Worm (Caenorhabditis elegans) whole organism, late embryonic: Measurements from ENCODE around the gene C49H3.3.

Source experiments
- C38D4.7 ChIP-seq: fragments of 200-800 bp; sonication (Bioruptor generic); optimal IDR thresholded peaks from 2 replicates; lab custom pipeline; 2018; ENCODE audit warnings: mild to moderate bottlenecking, missing genetic modification characterization, moderate library complexity, missing compliant biosample characterization
- ahr-1 ChIP-seq: sonication (generic microtip); optimal IDR thresholded peaks from 2 replicates; lab custom pipeline; 2016; ENCODE audit warnings: missing genetic modification characterization, missing compliant biosample characterization
- ama-1 ChIP-seq: fragments of 150-350 bp; optimal IDR thresholded peaks from 2 replicates; lab custom pipeline; 2014
- ceh-24 ChIP-seq: sonication (generic microtip); optimal IDR thresholded peaks from 2 replicates; lab custom pipeline; 2016; ENCODE audit warnings: mild to moderate bottlenecking, missing genetic modification characterization, missing compliant biosample characterization
- ceh-30 ChIP-seq: fragments of 150-350 bp; optimal IDR thresholded peaks from 2 replicates; lab custom pipeline; 2014; ENCODE audit warnings: missing biosample characterization, missing genetic modification characterization
- ceh-34 ChIP-seq: sonication (generic microtip); optimal IDR thresholded peaks from 2 replicates; lab custom pipeline; 2016; ENCODE audit warnings: mild to moderate bottlenecking, missing genetic modification characterization, missing compliant biosample characterization
- ceh-48 ChIP-seq: sonication (generic microtip); optimal IDR thresholded peaks from 2 replicates; lab custom pipeline; 2016; ENCODE audit warnings: missing genetic modification characterization, inconsistent platforms, missing compliant biosample characterization
- dve-1 ChIP-seq: sonication (generic microtip); optimal IDR thresholded peaks from 2 replicates; lab custom pipeline; 2017; ENCODE audit warnings: antibody characterized with exemption, mild to moderate bottlenecking, missing genetic modification characterization, missing compliant biosample characterization
- elt-4 ChIP-seq: sonication (generic microtip); optimal IDR thresholded peaks from 2 replicates; lab custom pipeline; 2016; ENCODE audit warnings: missing genetic modification characterization, missing compliant biosample characterization
- ets-4 ChIP-seq: sonication (generic microtip); optimal IDR thresholded peaks from 2 replicates; lab custom pipeline; 2016; ENCODE audit warnings: missing genetic modification characterization, missing compliant biosample characterization
- eyg-1 ChIP-seq: sonication (generic microtip); optimal IDR thresholded peaks from 2 replicates; lab custom pipeline; 2016; ENCODE audit warnings: missing genotype, missing genetic modification characterization, missing compliant biosample characterization
- fax-1 ChIP-seq: sonication (generic microtip); optimal IDR thresholded peaks from 2 replicates; lab custom pipeline; 2016; ENCODE audit warnings: missing genotype, missing genetic modification characterization, missing compliant biosample characterization
- fkh-6 ChIP-seq: sonication (generic microtip); optimal IDR thresholded peaks from 2 replicates; lab custom pipeline; 2016; ENCODE audit warnings: missing genetic modification characterization, missing compliant biosample characterization
- hlh-13 ChIP-seq: fragments of 200-800 bp; sonication (Bioruptor generic); optimal IDR thresholded peaks from 2 replicates; lab custom pipeline; 2018; ENCODE audit warnings: mild to moderate bottlenecking, missing genetic modification characterization, missing compliant biosample characterization
- hlh-15 ChIP-seq: sonication (generic microtip); optimal IDR thresholded peaks from 2 replicates; lab custom pipeline; 2016; ENCODE audit warnings: missing genetic modification characterization, missing compliant biosample characterization
- hlh-30 ChIP-seq: sonication (generic microtip); optimal IDR thresholded peaks from 2 replicates; lab custom pipeline; 2017; ENCODE audit warnings: antibody characterized with exemption, missing genetic modification characterization, missing compliant biosample characterization; ENCODE audit not compliant: insufficient read depth
- hlh-6 ChIP-seq: sonication (generic microtip); optimal IDR thresholded peaks from 2 replicates; lab custom pipeline; 2016; ENCODE audit warnings: missing genotype, missing genetic modification characterization, missing compliant biosample characterization
- lim-6 ChIP-seq: sonication (generic microtip); optimal IDR thresholded peaks from 2 replicates; lab custom pipeline; 2016; ENCODE audit warnings: missing genetic modification characterization, missing compliant biosample characterization
- lin-11 ChIP-seq: fragments of 200-800 bp; sonication (Bioruptor generic); optimal IDR thresholded peaks from 2 replicates; lab custom pipeline; 2018; ENCODE audit warnings: mild to moderate bottlenecking, missing genetic modification characterization, missing compliant biosample characterization
- nfya-1 ChIP-seq: sonication (generic microtip); optimal IDR thresholded peaks from 2 replicates; lab custom pipeline; 2017; ENCODE audit warnings: missing genetic modification characterization, mild to moderate bottlenecking, missing compliant biosample characterization, antibody characterized with exemption, moderate library complexity
- nhr-11 ChIP-seq: fragments of 150-350 bp; optimal IDR thresholded peaks from 2 replicates; lab custom pipeline; 2014; ENCODE audit warnings: missing biosample characterization, missing genetic modification characterization
- odd-2 ChIP-seq: sonication (generic microtip); optimal IDR thresholded peaks from 2 replicates; lab custom pipeline; 2017; ENCODE audit warnings: antibody characterized with exemption, mild to moderate bottlenecking, missing genetic modification characterization, missing compliant biosample characterization
- pax-1 ChIP-seq: fragments of 150-350 bp; optimal IDR thresholded peaks from 2 replicates; lab custom pipeline; 2014; ENCODE audit warnings: missing biosample characterization, missing genetic modification characterization
- pha-2 ChIP-seq: sonication (generic microtip); optimal IDR thresholded peaks from 2 replicates; lab custom pipeline; 2017; ENCODE audit warnings: mild to moderate bottlenecking, missing genetic modification characterization, missing compliant biosample characterization
- pqm-1 ChIP-seq: sonication (generic microtip); optimal IDR thresholded peaks from 2 replicates; lab custom pipeline; 2016; ENCODE audit warnings: missing genetic modification characterization, missing compliant biosample characterization
- sdc-2 ChIP-seq: sonication (generic microtip); optimal IDR thresholded peaks from 2 replicates; lab custom pipeline; 2016; ENCODE audit warnings: missing genotype, missing genetic modification characterization, missing compliant biosample characterization
- sox-4 ChIP-seq: sonication (generic microtip); optimal IDR thresholded peaks from 2 replicates; lab custom pipeline; 2017; ENCODE audit warnings: mild to moderate bottlenecking, missing genetic modification characterization, inconsistent platforms, missing compliant biosample characterization
- tbx-2 ChIP-seq: sonication (generic microtip); optimal IDR thresholded peaks from 2 replicates; lab custom pipeline; 2016; ENCODE audit warnings: missing genetic modification characterization, missing compliant biosample characterization
- tbx-7 ChIP-seq: sonication (generic microtip); optimal IDR thresholded peaks from 2 replicates; lab custom pipeline; 2016; ENCODE audit warnings: missing genotype, missing genetic modification characterization, missing compliant biosample characterization
- ttx-3 ChIP-seq: sonication (generic microtip); optimal IDR thresholded peaks from 2 replicates; lab custom pipeline; 2016; ENCODE audit warnings: missing genetic modification reagents, missing genetic modification characterization, missing compliant biosample characterization
- unc-42 ChIP-seq: sonication (generic microtip); optimal IDR thresholded peaks from 2 replicates; lab custom pipeline; 2016; ENCODE audit warnings: missing genotype, missing genetic modification characterization, missing compliant biosample characterization
- unc-55 ChIP-seq: sonication (generic microtip); optimal IDR thresholded peaks from 2 replicates; lab custom pipeline; 2017; ENCODE audit warnings: missing biosample characterization, missing genetic modification reagents, missing genetic modification characterization
- ztf-16 ChIP-seq: sonication (generic microtip); optimal IDR thresholded peaks from 2 replicates; lab custom pipeline; 2017; ENCODE audit warnings: missing genetic modification characterization, missing compliant biosample characterization

Gene C49H3.3

ce11 chrIV:7920126-7920525 is 4.0 kb upstream of the C49H3.3 start, which contains the start of gene C49H3.16:
TSS of gene C49H3.16 (plus strand) at chrIV:7920426.
- TF ChIP-seq nhr-11 (tag; lab: Kevin White, UChicago) (no peak), eyg-1 (tag; lab: Kevin White, UChicago) (no peak), ceh-30 (no peak), sox-4 (tag; lab: Kevin White, UChicago) (no peak), fkh-6 (no peak)
- TF ChIP-seq, all 69 proteins: peak for 0

ce11 chrIV:7924975-7925828 is 1.1 kb downstream of the C49H3.3 start:
- TF ChIP-seq odd-2 (tag; lab: Kevin White, UChicago) = no peak
- no peak for TF ChIP-seq pax-1
- no peak for TF ChIP-seq tbx-2 (tag; lab: Kevin White, UChicago)
- no peak for TF ChIP-seq tbx-7 (tag; lab: Kevin White, UChicago)
- TF ChIP-seq sdc-2 = no peak
- no peak for TF ChIP-seq hlh-13 (GFP tag; lab: Kevin White, UChicago)
- TF ChIP-seq ama-1 (lab: Kevin White, UChicago) = peak; percentile 9
- no peak for TF ChIP-seq unc-42 (tag; lab: Kevin White, UChicago)
- TF ChIP-seq elt-4 (tag; lab: Kevin White, UChicago) = peak; percentile 51
- TF ChIP-seq ets-4 (tag; lab: Kevin White, UChicago) = no peak
- no peak for TF ChIP-seq lin-11 (tag; lab: Kevin White, UChicago)

- TF ChIP-seq nfya-1 (tag; lab: Kevin White, UChicago) (peak; percentile 11), ama-1 (lab: Kevin White, UChicago) (no peak)
Measured at ce11 chrIV:7926102-7926840, 2.1 kb downstream of the C49H3.3 start, which contains the start of gene rps-2. TSS of gene rps-2 (minus strand) at chrIV:7926391.

- TF ChIP-seq fax-1 (tag; lab: Kevin White, UChicago) (no peak), hlh-6 (tag; lab: Kevin White, UChicago) (no peak), hlh-15 (tag; lab: Kevin White, UChicago) (no peak), ztf-16 (tag; lab: Kevin White, UChicago) (no peak), pha-2 (tag; lab: Kevin White, UChicago) (no peak), unc-55 (GFP tag; lab: Kevin White, UChicago) (no peak), hlh-30 (no peak), ceh-48 (tag; lab: Kevin White, UChicago) (no peak), ttx-3 (tag; lab: Kevin White, UChicago) (no peak), C38D4.7 (no peak), lin-11 (tag; lab: Kevin White, UChicago) (no peak), fkh-6 (no peak), ceh-24 (tag; lab: Kevin White, UChicago) (no peak), elt-4 (tag; lab: Kevin White, UChicago) (no peak), ceh-34 (tag; lab: Kevin White, UChicago) (no peak), ahr-1 (tag; lab: Kevin White, UChicago) (no peak)
Measured at ce11 chrIV:7927218-7927617, 3.1 kb downstream of the C49H3.3 start, which contains the start of gene C49H3.12. TSS of gene C49H3.12 (minus strand) at chrIV:7927318.

- no peak for TF ChIP-seq pqm-1 (tag; lab: Kevin White, UChicago)
- TF ChIP-seq lim-6 (tag; lab: Kevin White, UChicago) = no peak
- no peak for TF ChIP-seq ceh-30
- no peak for TF ChIP-seq dve-1 (tag; lab: Kevin White, UChicago)
Measured at ce11 chrIV:7927852-7928251, 3.7 kb downstream of the C49H3.3 start, which contains the start of gene gcy-8. TSS of gene gcy-8 (plus strand) at chrIV:7928152.
